Worm (Caenorhabditis elegans) whole organism, late embryonic: ENCODE results near the gene cutl-5.

Source experiments
- F13H6.1 ChIP-seq: sonication (generic microtip); optimal IDR thresholded peaks from 2 replicates; lab custom pipeline; 2016; ENCODE audit warnings: missing genetic modification characterization, missing compliant biosample characterization
- pha-4 ChIP-seq: fragments of 150-350 bp; optimal IDR thresholded peaks from 2 replicates; lab custom pipeline; 2018; ENCODE audit warnings: missing biosample characterization, missing genetic modification reagents, missing genetic modification characterization
- unc-3 ChIP-seq, 2 experiments: fragments of 200-800 bp in 1 of 2; sonication (Bioruptor generic) in 1 of 2; sonication (generic microtip) in 1 of 2; conservative IDR thresholded peaks in 1 of 2; optimal IDR thresholded peaks in 1 of 2; 2 replicates each; pipeline versions ENCODE4 v1.3.6 to Lab custom; 2016 to 2022; ENCODE audit warnings: missing compliant biosample characterization in 2 of 2, missing genetic modification characterization in 2 of 2, missing genetic modification reagents in 1 of 2

ce11 chrII:7099231-7099630, 16.5 kb downstream of the cutl-5 start:
- TF ChIP-seq unc-3 (GFP tag; conservative IDR thresholded peaks at IDR 0.05; lab: Robert Waterston, UW) (no peak), unc-3 (tag; optimal IDR thresholded peaks at IDR 0.05; lab: Kevin White, UChicago) (no peak), pha-4 (tag; lab: Kevin White, UChicago) (no peak), F13H6.1 (no peak)
